Worm (Caenorhabditis elegans) whole organism, L2 larva: ENCODE data around the gene R12H7.4.

Experiments used
- aly-2 ChIP-seq: fragments of 150-350 bp; optimal IDR thresholded peaks from 2 replicates; lab custom pipeline; 2014; ENCODE audit warnings: missing biosample characterization, missing genetic modification characterization
- ama-1 ChIP-seq: fragments of 150-350 bp; optimal IDR thresholded peaks from 2 replicates; lab custom pipeline; 2018; ENCODE audit warnings: inconsistent platforms
- elt-3 ChIP-seq: sonication (generic microtip); optimal IDR thresholded peaks from 2 replicates; lab custom pipeline; 2017; ENCODE audit warnings: missing biosample characterization, missing genetic modification characterization
- gmeb-1 ChIP-seq: fragments of 150-350 bp; optimal IDR thresholded peaks from 2 replicates; lab custom pipeline; 2014; ENCODE audit warnings: missing biosample characterization, missing genetic modification characterization
- nhr-10 ChIP-seq: sonication (generic microtip); optimal IDR thresholded peaks from 2 replicates; lab custom pipeline; 2017; ENCODE audit warnings: missing biosample characterization, missing genetic modification characterization
- nhr-25 ChIP-seq: fragments of 150-350 bp; sonication (generic microtip); optimal IDR thresholded peaks from 3 replicates; lab custom pipeline; 2014; ENCODE audit warnings: missing biosample characterization, missing genetic modification characterization
- sma-9 ChIP-seq, 2 experiments: fragments of 150-350 bp in 1 of 2; sonication (generic microtip) in 1 of 2; optimal IDR thresholded peaks; 2 replicates each; lab custom pipeline; 2014 to 2016; ENCODE audit warnings: missing genetic modification characterization in 2 of 2, mild to moderate bottlenecking in 1 of 2, missing biosample characterization in 1 of 2, missing compliant biosample characterization in 1 of 2, missing genetic modification reagents in 1 of 2, moderate library complexity in 1 of 2
- unc-55 ChIP-seq: fragments of 150-350 bp; sonication (generic microtip); optimal IDR thresholded peaks from 3 replicates; lab custom pipeline; 2014; ENCODE audit warnings: missing biosample characterization, missing genetic modification reagents, missing genetic modification characterization
- unc-62 ChIP-seq: fragments of 150-350 bp; optimal IDR thresholded peaks from 2 replicates; lab custom pipeline; 2014; ENCODE audit warnings: missing biosample characterization, missing genetic modification reagents, missing genetic modification characterization
- ztf-4 ChIP-seq: fragments of 150-350 bp; optimal IDR thresholded peaks from 2 replicates; lab custom pipeline; 2014; ENCODE audit warnings: missing biosample characterization, missing genetic modification characterization

DNA sequence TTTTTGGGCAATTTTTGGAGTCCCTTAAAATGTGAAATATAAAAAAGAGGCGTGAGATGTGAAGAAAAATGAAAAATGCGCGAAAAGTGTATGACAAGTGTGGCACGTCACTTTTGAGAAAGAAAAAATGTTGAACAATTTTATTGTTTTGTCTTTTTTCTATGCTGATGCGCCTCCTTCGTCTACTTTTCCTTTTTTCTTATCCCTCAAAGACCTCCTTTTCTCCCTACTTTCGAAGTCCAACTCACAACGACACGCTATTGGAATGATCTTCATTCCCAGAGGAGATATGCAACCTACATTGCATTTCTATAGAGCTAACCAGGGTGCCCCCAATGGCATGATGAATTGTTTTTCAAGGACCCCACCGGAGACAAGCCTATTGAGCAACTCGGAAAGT is 10.9 kb upstream of the R12H7.4 start:
- TF ChIP-seq ztf-4 (no peak), gmeb-1 (tag; lab: Kevin White, UChicago) (no peak), unc-62 (GFP tag; lab: Kevin White, UChicago) (no peak), sma-9 (GFP tag; optimal IDR thresholded peaks at IDR 0.05; lab: Kevin White, UChicago) (no peak), sma-9 (tag; optimal IDR thresholded peaks at IDR 0.05; lab: Kevin White, UChicago) (no peak), aly-2 (tag; lab: Kevin White, UChicago) (no peak), elt-3 (no peak), nhr-25 (tag; lab: Kevin White, UChicago) (no peak), ama-1 (lab: Kevin White, UChicago) (no peak), unc-55 (no peak), nhr-10 (tag; lab: Kevin White, UChicago) (no peak)
